Fruit fly (Drosophila melanogaster) whole organism, embryonic: ENCODE measurements around the gene Gad1.

ENCODE experiments used
- Adf1 ChIP-seq: fragments of 200-800 bp; sonication (Bioruptor generic); IDR thresholded peaks from 2 replicates; pipeline ENCODE4 v1.3.6; 2022; ENCODE audit warnings: missing biosample characterization, missing genetic modification characterization
- Atf6 ChIP-seq: fragments of 200-800 bp; sonication (Bioruptor generic); IDR thresholded peaks from 2 replicates; pipeline ENCODE4 v1.3.6; 2022; ENCODE audit warnings: missing biosample characterization, missing genetic modification characterization
- CG10147 ChIP-seq: fragments of 200-800 bp; sonication (Bioruptor generic); optimal IDR thresholded peaks from 2 replicates; lab custom pipeline; 2019; ENCODE audit warnings: missing biosample characterization, mild to moderate bottlenecking, missing genetic modification characterization, moderate library complexity
- CG11247 ChIP-seq: fragments of 200-800 bp; sonication (Bioruptor generic); IDR thresholded peaks from 2 replicates; pipeline ENCODE4 v1.3.6; 2022; ENCODE audit warnings: missing biosample characterization, missing genetic modification characterization
- CG12391 ChIP-seq: fragments of 200-800 bp; sonication (Bioruptor generic); optimal IDR thresholded peaks from 3 replicates; lab custom pipeline; 2018; ENCODE audit warnings: missing biosample characterization, mild to moderate bottlenecking, missing genetic modification characterization, moderate library complexity
- CG13296 ChIP-seq: fragments of 200-800 bp; sonication (Bioruptor generic); optimal IDR thresholded peaks from 3 replicates; lab custom pipeline; 2018; ENCODE audit warnings: missing biosample characterization, mild to moderate bottlenecking, missing genetic modification characterization
- CG15269 ChIP-seq: fragments of 200-800 bp; sonication (Bioruptor generic); optimal IDR thresholded peaks from 2 replicates; lab custom pipeline; 2018; ENCODE audit warnings: missing biosample characterization, mild to moderate bottlenecking, missing genetic modification characterization, moderate library complexity
- CG16863 ChIP-seq: fragments of 200-800 bp; sonication (Bioruptor generic); optimal IDR thresholded peaks from 3 replicates; lab custom pipeline; 2016; ENCODE audit warnings: missing biosample characterization, missing genetic modification characterization
- CG18011 ChIP-seq: fragments of 200-800 bp; sonication (Bioruptor generic); optimal IDR thresholded peaks from 2 replicates; lab custom pipeline; 2017; ENCODE audit warnings: missing biosample characterization, missing genetic modification characterization, mild to moderate bottlenecking, moderate library complexity, missing genotype
- CG2199 ChIP-seq: fragments of 200-800 bp; sonication (Bioruptor generic); IDR thresholded peaks from 3 replicates; pipeline ENCODE4 v1.3.6; 2022; ENCODE audit warnings: missing biosample characterization, missing genetic modification characterization
- CG3281 ChIP-seq: fragments of 200-800 bp; sonication (Bioruptor generic); optimal IDR thresholded peaks from 3 replicates; lab custom pipeline; 2017; ENCODE audit warnings: missing biosample characterization, mild to moderate bottlenecking, missing genetic modification characterization
- CG34376 ChIP-seq: fragments of 200-800 bp; sonication (Bioruptor generic); optimal IDR thresholded peaks from 2 replicates; lab custom pipeline; 2018; ENCODE audit warnings: missing biosample characterization, mild to moderate bottlenecking, missing genetic modification characterization
- CG4328 ChIP-seq: fragments of 200-800 bp; sonication (Bioruptor generic); optimal IDR thresholded peaks from 3 replicates; lab custom pipeline; 2017; ENCODE audit warnings: missing biosample characterization, missing genetic modification reagents, missing genetic modification characterization
- CG4360 ChIP-seq: fragments of 200-800 bp; sonication (Bioruptor generic); IDR thresholded peaks from 2 replicates; pipeline ENCODE4 v1.3.6; 2022; ENCODE audit warnings: missing biosample characterization, missing genetic modification characterization
- CG4820 ChIP-seq: fragments of 200-800 bp; sonication (Bioruptor generic); optimal IDR thresholded peaks from 3 replicates; lab custom pipeline; 2016; ENCODE audit warnings: missing biosample characterization, missing genetic modification characterization
- CG6813 ChIP-seq: fragments of 200-800 bp; sonication (Bioruptor generic); optimal IDR thresholded peaks from 2 replicates; lab custom pipeline; 2017; ENCODE audit warnings: missing biosample characterization, missing genetic modification characterization, mild to moderate bottlenecking, moderate library complexity, missing genetic modification reagents
- CG9727 ChIP-seq: fragments of 200-800 bp; sonication (Bioruptor generic); optimal IDR thresholded peaks from 3 replicates; lab custom pipeline; 2017; ENCODE audit warnings: missing biosample characterization, mild to moderate bottlenecking, missing genetic modification characterization
- Camta ChIP-seq: fragments of 200-800 bp; sonication (Bioruptor generic); optimal IDR thresholded peaks from 2 replicates; lab custom pipeline; 2016; ENCODE audit warnings: missing biosample characterization, missing genetic modification characterization
- Deaf1 ChIP-seq: fragments of 200-800 bp; optimal IDR thresholded peaks from 3 replicates; lab custom pipeline; 2019; ENCODE audit warnings: missing biosample characterization, mild to moderate bottlenecking, missing genetic modification characterization, moderate library complexity
- Eip74EF ChIP-seq, 2 experiments: fragments of 200-800 bp in 1 of 2; fragments of >200 bp in 1 of 2; sonication (Bioruptor generic) in 1 of 2; optimal IDR thresholded peaks; 2 replicates each; lab custom pipeline; 2017 to 2019; ENCODE audit warnings: missing biosample characterization in 2 of 2, missing genetic modification characterization in 2 of 2, mild to moderate bottlenecking in 1 of 2, moderate library complexity in 1 of 2
- Fer1 ChIP-seq: fragments of 200-800 bp; sonication (Bioruptor generic); optimal IDR thresholded peaks from 2 replicates; lab custom pipeline; 2017; ENCODE audit warnings: missing biosample characterization, mild to moderate bottlenecking, missing genetic modification characterization
- Hr39 ChIP-seq: fragments of >200 bp; optimal IDR thresholded peaks from 2 replicates; lab custom pipeline; 2017
- Meics ChIP-seq: fragments of 200-800 bp; sonication (Bioruptor generic); optimal IDR thresholded peaks from 2 replicates; lab custom pipeline; 2017; ENCODE audit warnings: missing biosample characterization, mild to moderate bottlenecking, missing genetic modification characterization
- NfI ChIP-seq: fragments of 200-800 bp; sonication (Bioruptor generic); optimal IDR thresholded peaks from 3 replicates; lab custom pipeline; 2018; ENCODE audit warnings: missing biosample characterization, mild to moderate bottlenecking, missing genetic modification characterization, moderate library complexity
- Optix ChIP-seq: fragments of 200-800 bp; sonication (Bioruptor generic); IDR thresholded peaks from 3 replicates; pipeline ENCODE4 v1.3.6; 2022; ENCODE audit warnings: missing biosample characterization, missing genetic modification characterization
- PHDP ChIP-seq: fragments of 200-800 bp; sonication (Bioruptor generic); optimal IDR thresholded peaks from 3 replicates; lab custom pipeline; 2018; ENCODE audit warnings: missing biosample characterization, mild to moderate bottlenecking, missing genetic modification characterization, moderate library complexity
- Rx ChIP-seq: fragments of 200-800 bp; sonication (Bioruptor generic); IDR thresholded peaks from 2 replicates; pipeline ENCODE4 v1.3.6; 2022; ENCODE audit warnings: missing biosample characterization, missing genetic modification characterization
- Ssrp ChIP-seq: fragments of 200-800 bp; sonication (Bioruptor generic); optimal IDR thresholded peaks from 2 replicates; lab custom pipeline; 2018; ENCODE audit warnings: missing biosample characterization, mild to moderate bottlenecking, missing genetic modification characterization, moderate library complexity
- Taf1 ChIP-seq: fragments of 200-800 bp; sonication (Bioruptor generic); IDR thresholded peaks from 2 replicates; pipeline ENCODE4 v1.3.6; 2022; ENCODE audit warnings: missing biosample characterization, missing genetic modification characterization
- bbx ChIP-seq: fragments of 200-800 bp; sonication (Bioruptor generic); IDR thresholded peaks from 2 replicates; pipeline ENCODE4 v1.3.6; 2022; ENCODE audit warnings: missing biosample characterization, missing genetic modification characterization; ENCODE audit not compliant: partially characterized antibody
- corto ChIP-seq: fragments of 200-800 bp; sonication (Bioruptor generic); optimal IDR thresholded peaks from 2 replicates; lab custom pipeline; 2016; ENCODE audit warnings: missing biosample characterization, mild to moderate bottlenecking, missing genetic modification characterization, moderate library complexity
- crol ChIP-seq: fragments of 200-800 bp; sonication (Bioruptor generic); IDR thresholded peaks from 2 replicates; pipeline ENCODE4 v1.3.6; 2022; ENCODE audit warnings: missing biosample characterization, missing genetic modification characterization
- en ChIP-seq: fragments of 200-800 bp; sonication (Bioruptor generic); optimal IDR thresholded peaks from 2 replicates; lab custom pipeline; 2016; ENCODE audit warnings: missing biosample characterization, missing genetic modification characterization
- eve ChIP-seq, 2 experiments: fragments of >200 bp; optimal IDR thresholded peaks; 2 replicates each; lab custom pipeline; 2017; ENCODE audit warnings: missing biosample characterization in 2 of 2, missing genetic modification characterization in 2 of 2
- fd3F ChIP-seq: fragments of 200-800 bp; sonication (Bioruptor generic); optimal IDR thresholded peaks from 2 replicates; lab custom pipeline; 2018; ENCODE audit warnings: missing biosample characterization, mild to moderate bottlenecking, missing genetic modification characterization, moderate library complexity
- gce ChIP-seq: fragments of 200-800 bp; sonication (Bioruptor generic); IDR thresholded peaks from 3 replicates; pipeline ENCODE4 v1.3.6; 2022; ENCODE audit warnings: missing biosample characterization, missing genetic modification characterization
- gsb ChIP-seq: fragments of 200-800 bp; sonication (Bioruptor generic); IDR thresholded peaks from 2 replicates; pipeline ENCODE4 v1.3.6; 2022; ENCODE audit warnings: missing biosample characterization, missing genetic modification characterization
- lab ChIP-seq: fragments of 200-800 bp; sonication (Bioruptor generic); optimal IDR thresholded peaks from 3 replicates; lab custom pipeline; 2017; ENCODE audit warnings: missing biosample characterization, missing genetic modification characterization, mild to moderate bottlenecking, moderate library complexity, missing genetic modification reagents
- oc ChIP-seq: fragments of 200-800 bp; sonication (Bioruptor generic); optimal IDR thresholded peaks from 2 replicates; lab custom pipeline; 2018; ENCODE audit warnings: missing biosample characterization, mild to moderate bottlenecking, missing genetic modification characterization, moderate library complexity
- run ChIP-seq: fragments of 200-800 bp; sonication (Bioruptor generic); optimal IDR thresholded peaks from 3 replicates; lab custom pipeline; 2018; ENCODE audit warnings: missing biosample characterization, mild to moderate bottlenecking, missing genetic modification characterization
- sr ChIP-seq: fragments of 200-800 bp; sonication (Bioruptor generic); IDR thresholded peaks from 3 replicates; pipeline ENCODE4 v1.3.6; 2022; ENCODE audit warnings: missing biosample characterization, missing genetic modification characterization
- ssp ChIP-seq: fragments of 200-800 bp; sonication (Bioruptor generic); IDR thresholded peaks from 2 replicates; pipeline ENCODE4 v1.3.6; 2022; ENCODE audit warnings: missing biosample characterization, missing genetic modification characterization
- tgo ChIP-seq: fragments of 200-800 bp; sonication (Bioruptor generic); IDR thresholded peaks from 3 replicates; pipeline ENCODE4 v1.3.6; 2022; ENCODE audit warnings: missing biosample characterization, missing genetic modification characterization
- wor ChIP-seq: fragments of 200-800 bp; sonication (Bioruptor generic); IDR thresholded peaks from 2 replicates; pipeline ENCODE4 v1.3.6; 2022; ENCODE audit warnings: missing biosample characterization, missing genetic modification characterization
- z ChIP-seq: fragments of 200-800 bp; sonication (Bioruptor generic); IDR thresholded peaks from 3 replicates; pipeline ENCODE4 v1.3.6; 2022; ENCODE audit warnings: missing biosample characterization, missing genetic modification characterization

Gad1 gene

dm6 chr3L:4025738-4026505, 62.6 kb downstream of the Gad1 start, which contains the start of gene CG11594 (continued):
- no peak for TF ChIP-seq CG18011 (GFP tag; lab: Kevin White, UChicago)
- no peak for TF ChIP-seq crol (GFP tag; lab: Robert Waterston, UW)
- TF ChIP-seq Adf1 (GFP tag; lab: Robert Waterston, UW): no peak
- no peak for TF ChIP-seq z (GFP tag; lab: Robert Waterston, UW)
- no peak for TF ChIP-seq CG4360 (GFP tag; lab: Robert Waterston, UW)
- peak; percentile 65 for TF ChIP-seq Atf6 (GFP tag; lab: Robert Waterston, UW)
- TF ChIP-seq Hr39 (lab: Kevin White, UChicago): no peak
- peak; percentile 12 for TF ChIP-seq NfI (GFP tag; lab: Kevin White, UChicago)
- peak; percentile 49 for TF ChIP-seq CG13296 (GFP tag; lab: Kevin White, UChicago)
- TF ChIP-seq CG4820 (GFP tag; lab: Kevin White, UChicago): no peak
- peak; percentile 39 for TF ChIP-seq CG15269 (tag; lab: Kevin White, UChicago)
- no peak for TF ChIP-seq PHDP (tag; lab: Kevin White, UChicago)
- TF ChIP-seq fd3F (GFP tag; lab: Kevin White, UChicago): peak; percentile 39
- no peak for TF ChIP-seq eve (GFP tag; optimal IDR thresholded peaks at IDR 0.05; lab: Kevin White, UChicago)
- TF ChIP-seq ssp: no peak
- TF ChIP-seq CG6813 (GFP tag; lab: Kevin White, UChicago): peak; percentile 48
- TF ChIP-seq CG2199 (GFP tag; lab: Robert Waterston, UW): no peak
- TF ChIP-seq Rx (GFP tag; lab: Robert Waterston, UW): no peak
- no peak for TF ChIP-seq CG12391 (tag; lab: Kevin White, UChicago)
- TF ChIP-seq sr (GFP tag; lab: Robert Waterston, UW): no peak
- no peak for TF ChIP-seq oc (tag; lab: Kevin White, UChicago)
- no peak for TF ChIP-seq Ssrp (tag; lab: Kevin White, UChicago)
- no peak for TF ChIP-seq CG16863 (GFP tag; lab: Kevin White, UChicago)
- peak; percentile 50 for TF ChIP-seq Meics (GFP tag; lab: Kevin White, UChicago)
- peak; percentile 27 for TF ChIP-seq CG9727
- TF ChIP-seq Eip74EF (GFP tag; optimal IDR thresholded peaks at IDR 0.05; lab: Kevin White, UChicago): peak in 1 of 2 experiments; percentile 54
- peak; percentile 60 for TF ChIP-seq CG34376 (GFP tag; lab: Kevin White, UChicago)
- TF ChIP-seq lab: peak; percentile 76
- TF ChIP-seq tgo (GFP tag; lab: Robert Waterston, UW): no peak; the same call in 2 of the 3 replicates
- TF ChIP-seq CG10147 (GFP tag; lab: Kevin White, UChicago): no peak
- no peak for TF ChIP-seq Taf1
- no peak for TF ChIP-seq Camta (GFP tag; lab: Kevin White, UChicago)
- no peak for TF ChIP-seq bbx
- no peak for TF ChIP-seq en
- no peak for TF ChIP-seq CG4328
- peak; percentile 41; the same call in 1 of the 2 replicates for TF ChIP-seq gsb (GFP tag; lab: Robert Waterston, UW)
- TF ChIP-seq corto (GFP tag; lab: Kevin White, UChicago): no peak
- no peak for TF ChIP-seq run (tag; lab: Kevin White, UChicago)
- TF ChIP-seq CG11247 (GFP tag; lab: Robert Waterston, UW): no peak
- TF ChIP-seq Deaf1 (tag; lab: Kevin White, UChicago): no peak
- TF ChIP-seq Optix: no peak
- no peak for TF ChIP-seq wor (GFP tag; lab: Robert Waterston, UW)
- no peak for TF ChIP-seq Fer1 (GFP tag; lab: Kevin White, UChicago)
- no peak for TF ChIP-seq gce (GFP tag; lab: Robert Waterston, UW)
- TF ChIP-seq CG3281: peak; percentile 60
